Fruit fly (Drosophila melanogaster) whole organism, wandering third instar larva: ENCODE measurements around the gene CG14210.

Source experiments
- Abd-B ChIP-seq: fragments of >200 bp; optimal IDR thresholded peaks from 2 replicates; lab custom pipeline; 2017; ENCODE audit warnings: missing biosample characterization, missing genetic modification characterization
- CG32264 ChIP-seq: fragments of 200-800 bp; sonication (Bioruptor generic); optimal IDR thresholded peaks from 2 replicates; lab custom pipeline; 2016; ENCODE audit warnings: missing biosample characterization, missing genetic modification characterization
- CrebA ChIP-seq: fragments of 200-800 bp; sonication (Bioruptor generic); optimal IDR thresholded peaks from 2 replicates; lab custom pipeline; 2016; ENCODE audit warnings: missing biosample characterization, mild to moderate bottlenecking, missing genetic modification characterization, borderline replicate concordance
- Dfd ChIP-seq: fragments of >200 bp; optimal IDR thresholded peaks from 2 replicates; lab custom pipeline; 2017; ENCODE audit warnings: missing biosample characterization, missing genetic modification characterization
- Dif ChIP-seq: fragments of 200-275, 200-300 bp; sonication (Bioruptor generic); optimal IDR thresholded peaks from 2 replicates; lab custom pipeline; 2018; ENCODE audit warnings: missing biosample characterization, missing genetic modification characterization; ENCODE audit not compliant: partially characterized antibody
- HLH106 ChIP-seq: fragments of 200-800 bp; optimal IDR thresholded peaks from 3 replicates; lab custom pipeline; 2019; ENCODE audit warnings: missing biosample characterization, mild to moderate bottlenecking, missing genetic modification characterization, moderate library complexity
- Hnf4 ChIP-seq: fragments of 200-800 bp; sonication (Bioruptor generic); optimal IDR thresholded peaks from 2 replicates; lab custom pipeline; 2016; ENCODE audit warnings: missing biosample characterization, mild to moderate bottlenecking, missing genetic modification characterization
- Hr78 ChIP-seq: fragments of >200 bp; optimal IDR thresholded peaks from 2 replicates; lab custom pipeline; 2017; ENCODE audit warnings: missing biosample characterization, missing genetic modification characterization
- Hr83 ChIP-seq: fragments of 200-300 bp; sonication (Bioruptor generic); optimal IDR thresholded peaks from 2 replicates; lab custom pipeline; 2016; ENCODE audit warnings: missing biosample characterization, mild to moderate bottlenecking, missing genetic modification characterization, moderate library complexity; ENCODE audit not compliant: poor library complexity, severe bottlenecking
- Jra ChIP-seq: sonication (Bioruptor generic); optimal IDR thresholded peaks from 2 replicates; lab custom pipeline; 2016; ENCODE audit warnings: missing biosample characterization, missing genetic modification characterization
- Mio ChIP-seq: sonication (Bioruptor generic); optimal IDR thresholded peaks from 2 replicates; lab custom pipeline; 2016; ENCODE audit warnings: missing biosample characterization, missing genetic modification characterization
- Myc ChIP-seq: fragments of >200 bp; optimal IDR thresholded peaks from 2 replicates; lab custom pipeline; 2017
- N ChIP-seq: fragments of >200 bp; optimal IDR thresholded peaks from 2 replicates; lab custom pipeline; 2018; ENCODE audit warnings: missing biosample characterization, missing external identifiers, missing genetic modification characterization
- OdsH ChIP-seq: fragments of 200-800 bp; sonication (Bioruptor generic); optimal IDR thresholded peaks from 2 replicates; lab custom pipeline; 2016; ENCODE audit warnings: missing biosample characterization, mild to moderate bottlenecking, missing genetic modification characterization
- Rel ChIP-seq, 2 experiments: fragments of 200-800 bp; sonication (Bioruptor generic) in 1 of 2; optimal IDR thresholded peaks; 2 replicates in 1 of 2; 3 replicates in 1 of 2; lab custom pipeline; 2016 to 2019; ENCODE audit warnings: mild to moderate bottlenecking in 2 of 2, missing biosample characterization in 2 of 2, missing genetic modification characterization in 2 of 2, moderate library complexity in 1 of 2
- Sp1 ChIP-seq: fragments of 200-800 bp; sonication (Bioruptor generic); optimal IDR thresholded peaks from 3 replicates; lab custom pipeline; 2019; ENCODE audit warnings: missing biosample characterization, mild to moderate bottlenecking, missing genetic modification characterization, moderate library complexity
- Vsx2 ChIP-seq: fragments of 200-300, 225-300 bp; sonication (Bioruptor generic); optimal IDR thresholded peaks from 2 replicates; lab custom pipeline; 2018; ENCODE audit warnings: missing biosample characterization, missing genetic modification characterization; ENCODE audit not compliant: partially characterized antibody
- br ChIP-seq: fragments of 200-800 bp; sonication (Bioruptor generic); optimal IDR thresholded peaks from 2 replicates; lab custom pipeline; 2016; ENCODE audit warnings: missing biosample characterization, missing genetic modification characterization
- brk ChIP-seq: fragments of 200-800 bp; sonication (Bioruptor generic); optimal IDR thresholded peaks from 2 replicates; lab custom pipeline; 2016; ENCODE audit warnings: missing biosample characterization, mild to moderate bottlenecking, missing genetic modification characterization
- dl ChIP-seq, 2 experiments: fragments of 175-275, 200-275 bp in 1 of 2; fragments of 200-275 bp in 1 of 2; sonication (Bioruptor generic); optimal IDR thresholded peaks; lab custom pipeline; 2018; ENCODE audit warnings: mild to moderate bottlenecking in 2 of 2, missing biosample characterization in 2 of 2, missing genetic modification characterization in 2 of 2, moderate library complexity in 2 of 2; ENCODE audit not compliant: partially characterized antibody in 2 of 2, insufficient read depth in 1 of 2
- dmrt93B ChIP-seq: fragments of 200-800 bp; sonication (Bioruptor generic); optimal IDR thresholded peaks from 2 replicates; lab custom pipeline; 2018; ENCODE audit warnings: missing biosample characterization, mild to moderate bottlenecking, missing genetic modification characterization
- dsf ChIP-seq: sonication (Bioruptor generic); optimal IDR thresholded peaks from 2 replicates; lab custom pipeline; 2016; ENCODE audit warnings: missing biosample characterization, missing genetic modification characterization, borderline replicate concordance
- ey ChIP-seq: fragments of 200-800 bp; sonication (Bioruptor generic); optimal IDR thresholded peaks from 2 replicates; lab custom pipeline; 2016; ENCODE audit warnings: missing biosample characterization, missing genetic modification characterization
- foxo ChIP-seq, 2 experiments: fragments of 200-800 bp; sonication (Bioruptor generic); optimal IDR thresholded peaks; 2 replicates in 1 of 2; 3 replicates in 1 of 2; lab custom pipeline; 2016 to 2017; ENCODE audit warnings: missing biosample characterization in 2 of 2, missing genetic modification characterization in 2 of 2
- fru ChIP-seq: fragments of 200-800 bp; sonication (Bioruptor generic); optimal IDR thresholded peaks from 3 replicates; lab custom pipeline; 2016; ENCODE audit warnings: missing biosample characterization, mild to moderate bottlenecking, missing genetic modification characterization
- h ChIP-seq: fragments of 200-800 bp; sonication (Bioruptor generic); optimal IDR thresholded peaks from 3 replicates; lab custom pipeline; 2016; ENCODE audit warnings: missing biosample characterization, mild to moderate bottlenecking, missing genetic modification characterization
- pan ChIP-seq: fragments of >200 bp; optimal IDR thresholded peaks from 2 replicates; lab custom pipeline; 2017
- psq ChIP-seq: fragments of 200-800 bp; sonication (Bioruptor generic); optimal IDR thresholded peaks from 3 replicates; lab custom pipeline; 2017; ENCODE audit warnings: missing biosample characterization, mild to moderate bottlenecking, missing genetic modification characterization, moderate library complexity
- rgr ChIP-seq: fragments of 200-800 bp; sonication (Bioruptor generic); optimal IDR thresholded peaks from 3 replicates; lab custom pipeline; 2016; ENCODE audit warnings: missing biosample characterization, mild to moderate bottlenecking, missing genetic modification characterization
- sage ChIP-seq: fragments of 200-800 bp; sonication (Bioruptor generic); optimal IDR thresholded peaks from 2 replicates; lab custom pipeline; 2016; ENCODE audit warnings: missing biosample characterization, mild to moderate bottlenecking, missing genetic modification characterization
- sv ChIP-seq: fragments of 200-800 bp; sonication (Bioruptor generic); optimal IDR thresholded peaks from 3 replicates; lab custom pipeline; 2016; ENCODE audit warnings: missing biosample characterization, missing genetic modification characterization
- tai ChIP-seq: sonication (Bioruptor generic); optimal IDR thresholded peaks from 2 replicates; lab custom pipeline; 2016; ENCODE audit warnings: missing biosample characterization, missing genetic modification characterization
- usp ChIP-seq: fragments of >200 bp; optimal IDR thresholded peaks from 2 replicates; lab custom pipeline; 2017; ENCODE audit warnings: missing biosample characterization, missing genetic modification characterization
- woc ChIP-seq: sonication (Bioruptor generic); optimal IDR thresholded peaks from 2 replicates; lab custom pipeline; 2016; ENCODE audit warnings: missing biosample characterization, mild to moderate bottlenecking, missing genetic modification characterization

CG14210 gene

DNA sequence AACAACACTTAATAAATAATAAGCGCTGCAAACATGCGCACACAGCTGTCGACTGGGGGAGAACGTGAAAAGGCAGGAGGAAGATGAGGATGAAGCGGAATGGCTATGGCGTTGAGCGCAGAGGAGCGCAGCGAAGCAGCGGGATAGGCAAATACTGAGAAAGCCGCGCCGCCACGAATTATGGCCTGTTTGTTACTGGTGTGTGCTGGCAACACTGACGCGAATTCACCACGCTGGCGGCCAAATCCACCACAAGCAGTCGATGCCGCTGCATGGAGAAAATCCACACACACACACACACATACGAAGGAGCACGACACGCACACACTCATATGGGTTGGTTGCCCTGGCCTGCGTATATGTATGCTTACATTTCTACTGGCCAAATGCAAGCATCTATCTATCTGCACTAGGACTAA lies 21.0 kb downstream of the CG14210 start:
- TF ChIP-seq rgr (GFP tag; lab: Kevin White, UChicago) (peak; percentile 33), Rel (GFP tag; optimal IDR thresholded peaks at IDR 0.05; lab: Kevin White, UChicago) (no peak), Rel (tag; optimal IDR thresholded peaks at IDR 0.05; lab: Kevin White, UChicago) (peak; percentile 32), fru (GFP tag; lab: Kevin White, UChicago) (peak; percentile 27), Abd-B (no peak), Hr78 (GFP tag; lab: Kevin White, UChicago) (no peak), br (GFP tag; lab: Kevin White, UChicago) (peak; percentile 13), sv (GFP tag; lab: Kevin White, UChicago) (no peak), h (GFP tag; lab: Kevin White, UChicago) (peak; percentile 43), psq (GFP tag; lab: Kevin White, UChicago) (peak; percentile 79), usp (no peak), Hnf4 (GFP tag; lab: Kevin White, UChicago) (no peak), Dif (GFP tag; lab: Kevin White, UChicago) (peak; percentile 78), Myc (lab: Kevin White, UChicago) (peak; percentile 52), CrebA (no peak), N (GFP tag; lab: Kevin White, UChicago) (no peak), tai (GFP tag; lab: Kevin White, UChicago) (no peak), Sp1 (peak; percentile 16), Hr83 (GFP tag; lab: Kevin White, UChicago) (no peak), dmrt93B (GFP tag; lab: Kevin White, UChicago) (no peak), brk (GFP tag; lab: Kevin White, UChicago) (no peak), dl (GFP tag; optimal IDR thresholded peaks at IDR 0.05; lab: Kevin White, UChicago; ENCODE audit: insufficient read depth in 1 of 2, partially characterized antibody in 2 of 2) (peak in 1 of 2 experiments; percentile 58), foxo (GFP tag; optimal IDR thresholded peaks at IDR 0.05; lab: Kevin White, UChicago) (peak in 1 of 2 experiments; percentile 21)

DNA sequence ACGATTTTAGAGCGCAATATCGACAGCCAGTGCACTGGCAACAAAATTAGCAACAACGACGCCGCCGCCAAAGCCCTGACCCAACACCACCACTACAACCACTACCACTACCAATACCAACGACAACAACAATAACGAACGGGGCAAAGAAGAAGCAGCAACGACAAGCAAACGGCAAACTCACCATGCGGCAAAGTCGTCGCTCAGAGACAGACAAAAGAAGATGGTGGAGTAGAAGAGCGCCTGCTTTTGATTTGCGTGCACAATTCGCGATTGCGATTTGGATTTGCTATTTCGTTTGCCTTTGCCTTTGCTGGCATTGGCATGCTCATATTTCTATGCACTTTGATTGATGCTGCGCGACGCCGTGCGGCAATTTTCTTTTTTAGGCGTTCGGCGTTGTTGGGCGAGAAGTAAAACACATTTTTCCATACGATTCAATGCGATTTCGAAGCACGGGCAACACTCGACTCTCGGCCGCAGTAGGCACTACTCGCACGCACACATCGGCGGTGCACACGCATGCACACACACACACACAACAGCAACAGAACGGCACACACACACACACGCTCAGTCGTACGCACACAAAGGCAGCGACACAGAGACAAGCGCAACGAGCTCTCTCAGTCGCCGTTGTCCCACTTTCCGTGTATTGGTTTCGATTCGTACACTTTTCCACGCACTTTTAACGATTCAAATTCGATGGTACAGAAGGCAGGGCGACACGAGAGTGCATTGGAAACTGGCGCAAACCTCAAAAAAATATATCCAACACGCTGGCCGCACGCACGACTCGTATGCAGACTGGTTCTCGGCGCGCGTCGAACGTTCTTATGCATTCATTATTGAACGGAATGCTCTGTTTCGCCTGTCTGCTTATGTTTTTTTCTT lies 21.7 kb downstream of the CG14210 start:
- no peak for TF ChIP-seq Vsx2 (GFP tag; lab: Kevin White, UChicago)
- no peak for TF ChIP-seq ey
- peak; percentile 15 for TF ChIP-seq Dif (GFP tag; lab: Kevin White, UChicago)
- peak; percentile 0 for TF ChIP-seq h (GFP tag; lab: Kevin White, UChicago)
- TF ChIP-seq CG32264 (GFP tag; lab: Kevin White, UChicago): no peak
- no peak for TF ChIP-seq Dfd (GFP tag; lab: Kevin White, UChicago)
- peak; percentile 61 for TF ChIP-seq Abd-B
- no peak for TF ChIP-seq OdsH (GFP tag; lab: Kevin White, UChicago)
- TF ChIP-seq dsf (GFP tag; lab: Kevin White, UChicago): no peak
- TF ChIP-seq Mio: no peak
- TF ChIP-seq sv (GFP tag; lab: Kevin White, UChicago): no peak
- peak; percentile 99 for TF ChIP-seq N (GFP tag; lab: Kevin White, UChicago)
- TF ChIP-seq CrebA: no peak
- no peak for TF ChIP-seq sage (GFP tag; lab: Kevin White, UChicago)
- TF ChIP-seq br (GFP tag; lab: Kevin White, UChicago): no peak
- TF ChIP-seq foxo (GFP tag; optimal IDR thresholded peaks at IDR 0.05; lab: Kevin White, UChicago): no peak
- TF ChIP-seq Sp1: no peak
- TF ChIP-seq woc (GFP tag; lab: Kevin White, UChicago): no peak
- TF ChIP-seq, all 38 proteins: peak for 4

DNA sequence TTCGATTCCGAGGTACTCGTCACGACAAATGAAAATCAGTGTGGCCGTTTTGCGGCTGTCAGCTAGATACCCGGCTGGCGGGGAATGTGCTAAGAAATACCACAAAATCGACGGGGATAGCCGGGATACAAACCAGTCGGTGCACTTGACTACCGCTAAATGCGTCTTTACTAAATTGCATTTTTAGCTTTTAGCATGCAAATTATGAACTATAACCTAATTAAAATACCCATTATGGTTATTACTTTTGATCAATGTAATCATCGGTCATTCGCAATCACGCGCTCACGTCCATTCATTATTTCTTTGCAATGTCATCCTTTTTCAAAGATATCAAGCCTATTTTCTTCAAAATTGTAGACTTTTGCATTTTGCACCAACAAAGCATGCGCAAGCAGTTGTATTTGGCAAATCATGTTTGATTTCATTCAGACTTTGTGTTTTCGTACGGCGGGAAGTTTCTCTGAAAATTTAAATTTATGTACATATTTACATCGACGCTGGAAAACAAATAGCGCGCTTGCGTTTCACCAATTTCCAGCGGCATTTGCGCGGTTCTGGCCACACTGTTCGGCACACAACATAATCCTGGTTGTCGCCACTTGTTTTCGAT lies 22.4 kb downstream of the CG14210 start, which contains the start of gene Rcd-1:
Gene Rcd-1 (plus strand): TSS at position 440 of the 613 bp plus-strand sequence.
- TF ChIP-seq Hr78 (GFP tag; lab: Kevin White, UChicago): no peak
- no peak for TF ChIP-seq sage (GFP tag; lab: Kevin White, UChicago)
- TF ChIP-seq Vsx2 (GFP tag; lab: Kevin White, UChicago): no peak
- TF ChIP-seq fru (GFP tag; lab: Kevin White, UChicago): no peak
- TF ChIP-seq Abd-B: no peak
- TF ChIP-seq pan (lab: Kevin White, UChicago): no peak
- TF ChIP-seq Dfd (GFP tag; lab: Kevin White, UChicago): no peak
- TF ChIP-seq CrebA: no peak
- no peak for TF ChIP-seq dsf (GFP tag; lab: Kevin White, UChicago)
- no peak for TF ChIP-seq HLH106 (tag; lab: Kevin White, UChicago)
- TF ChIP-seq ey: no peak
- TF ChIP-seq Jra: no peak
- no peak for TF ChIP-seq Myc (lab: Kevin White, UChicago)
- TF ChIP-seq usp: no peak
- no peak for TF ChIP-seq sv (GFP tag; lab: Kevin White, UChicago)
- TF ChIP-seq, all 38 proteins: peak for 0
